Fruit fly (Drosophila melanogaster) whole organism, wandering third instar larva: ENCODE data around the gene Rpn12R.

ENCODE experiments used
- HLH106 ChIP-seq: fragments of 200-800 bp; optimal IDR thresholded peaks from 3 replicates; lab custom pipeline; 2019; ENCODE audit warnings: missing biosample characterization, mild to moderate bottlenecking, missing genetic modification characterization, moderate library complexity
- Hnf4 ChIP-seq: fragments of 200-800 bp; sonication (Bioruptor generic); optimal IDR thresholded peaks from 2 replicates; lab custom pipeline; 2016; ENCODE audit warnings: missing biosample characterization, mild to moderate bottlenecking, missing genetic modification characterization
- N ChIP-seq: fragments of >200 bp; optimal IDR thresholded peaks from 2 replicates; lab custom pipeline; 2018; ENCODE audit warnings: missing biosample characterization, missing external identifiers, missing genetic modification characterization
- OdsH ChIP-seq: fragments of 200-800 bp; sonication (Bioruptor generic); optimal IDR thresholded peaks from 2 replicates; lab custom pipeline; 2016; ENCODE audit warnings: missing biosample characterization, mild to moderate bottlenecking, missing genetic modification characterization
- Rel ChIP-seq, 2 experiments: fragments of 200-800 bp; sonication (Bioruptor generic) in 1 of 2; optimal IDR thresholded peaks; 2 replicates in 1 of 2; 3 replicates in 1 of 2; lab custom pipeline; 2016 to 2019; ENCODE audit warnings: mild to moderate bottlenecking in 2 of 2, missing biosample characterization in 2 of 2, missing genetic modification characterization in 2 of 2, moderate library complexity in 1 of 2
- Vsx2 ChIP-seq: fragments of 200-300, 225-300 bp; sonication (Bioruptor generic); optimal IDR thresholded peaks from 2 replicates; lab custom pipeline; 2018; ENCODE audit warnings: missing biosample characterization, missing genetic modification characterization; ENCODE audit not compliant: partially characterized antibody
- jim ChIP-seq: fragments of 175-275, 200-325 bp; sonication (Bioruptor generic); optimal IDR thresholded peaks from 2 replicates; lab custom pipeline; 2016; ENCODE audit warnings: missing biosample characterization, mild to moderate bottlenecking, missing genetic modification characterization

DNA sequence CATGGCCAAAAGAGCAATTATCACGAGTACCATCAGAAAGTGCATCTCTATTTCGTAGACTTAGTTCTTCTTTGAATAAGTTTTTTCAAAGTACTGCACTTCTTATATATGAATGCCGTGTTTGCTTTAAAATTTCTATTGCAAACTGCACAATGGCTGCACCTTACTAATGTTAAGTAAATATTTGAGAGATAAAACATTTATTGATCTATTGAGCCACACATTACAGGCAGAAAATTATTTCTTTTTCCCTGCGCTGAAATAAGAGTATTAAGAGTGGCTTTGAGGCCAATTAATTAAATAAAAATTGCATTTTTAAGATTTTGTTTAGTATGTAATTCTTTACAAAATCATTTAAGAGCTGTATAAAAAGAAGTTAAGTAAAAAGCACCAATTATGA is 10.9 kb upstream of the Rpn12R start, which contains the start of gene CG43680:
- TF ChIP-seq N (GFP tag; lab: Kevin White, UChicago), result no peak
- TF ChIP-seq Rel (GFP tag; optimal IDR thresholded peaks at IDR 0.05; lab: Kevin White, UChicago), result no peak
- TF ChIP-seq Rel (tag; optimal IDR thresholded peaks at IDR 0.05; lab: Kevin White, UChicago), result no peak
- TF ChIP-seq HLH106, result no peak
- no peak for TF ChIP-seq OdsH (GFP tag; lab: Kevin White, UChicago)
- TF ChIP-seq Vsx2 (GFP tag; lab: Kevin White, UChicago), result no peak
- TF ChIP-seq jim (GFP tag; lab: Kevin White, UChicago), result no peak
- TF ChIP-seq Hnf4 (GFP tag; lab: Kevin White, UChicago), result no peak
